Fruit fly (Drosophila melanogaster) Kc167 (cell line): ENCODE data around the gene Cpr65Ax1.

Source experiments
- Myc ChIP-seq: fragments of >200 bp; optimal IDR thresholded peaks from 2 replicates; lab custom pipeline; 2017; ENCODE audit warnings: missing external identifiers
- Sin3A ChIP-seq: fragments of >200 bp; optimal IDR thresholded peaks from 2 replicates; lab custom pipeline; 2018; ENCODE audit warnings: missing external identifiers
- h ChIP-seq: fragments of >200 bp; optimal IDR thresholded peaks from 3 replicates; lab custom pipeline; 2018; ENCODE audit warnings: missing external identifiers
- insv ChIP-seq: fragments of >200 bp; optimal IDR thresholded peaks from 3 replicates; lab custom pipeline; 2018; ENCODE audit warnings: missing external identifiers
- psq ChIP-seq: fragments of >200 bp; optimal IDR thresholded peaks from 2 replicates; lab custom pipeline; 2017; ENCODE audit warnings: missing external identifiers

DNA sequence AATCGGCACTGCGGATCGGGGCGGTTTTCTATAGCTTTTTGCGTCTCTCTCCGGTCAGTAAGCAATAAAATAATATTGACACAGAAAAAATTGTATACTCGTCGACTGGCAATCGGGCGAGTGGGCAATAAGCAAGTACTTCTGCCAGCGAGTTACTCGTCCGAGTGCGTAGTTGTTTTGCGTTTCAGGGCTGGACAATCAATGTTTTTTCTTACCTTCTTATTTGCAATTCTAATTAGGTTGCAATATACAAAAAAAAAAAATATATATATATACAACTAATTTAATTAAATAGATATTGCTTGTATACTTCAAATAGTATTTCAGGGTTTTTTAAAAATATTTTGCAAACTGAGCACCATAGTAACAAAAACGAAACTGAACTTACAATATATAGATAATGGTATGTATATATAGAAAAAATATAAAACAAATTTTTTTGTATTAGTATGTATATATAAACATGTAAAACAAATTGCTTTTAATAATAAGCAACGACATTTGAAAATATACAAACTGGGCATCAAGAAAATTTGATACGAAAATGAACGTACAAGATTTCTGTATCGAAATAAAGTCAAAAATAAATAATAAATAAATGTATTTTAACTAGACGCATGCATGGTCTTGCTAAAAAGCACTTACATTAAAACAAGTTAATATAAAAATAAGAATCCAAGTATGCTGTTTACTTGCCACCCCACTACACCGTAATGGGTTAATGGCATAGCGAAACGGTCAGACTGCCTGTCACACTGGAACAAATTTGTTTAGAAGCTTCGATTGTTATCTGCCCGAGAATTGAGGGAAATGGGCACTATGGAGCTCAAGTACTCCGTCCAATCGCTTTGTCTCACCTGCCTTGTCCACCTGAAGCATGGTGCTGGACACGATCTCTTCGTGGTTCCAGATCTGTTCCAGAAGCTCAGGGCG, 41.5 kb upstream of the Cpr65Ax1 start, which contains the start of the genes D19A and CG7386:
- TF ChIP-seq Myc (lab: Kevin White, UChicago) (no peak), insv (lab: Kevin White, UChicago) (no peak), Sin3A (lab: Kevin White, UChicago) (no peak), h (lab: Kevin White, UChicago) (no peak), psq (no peak)
